Worm (Caenorhabditis elegans): ENCODE data around the gene hot-4.

The hot-4 gene

DNA sequence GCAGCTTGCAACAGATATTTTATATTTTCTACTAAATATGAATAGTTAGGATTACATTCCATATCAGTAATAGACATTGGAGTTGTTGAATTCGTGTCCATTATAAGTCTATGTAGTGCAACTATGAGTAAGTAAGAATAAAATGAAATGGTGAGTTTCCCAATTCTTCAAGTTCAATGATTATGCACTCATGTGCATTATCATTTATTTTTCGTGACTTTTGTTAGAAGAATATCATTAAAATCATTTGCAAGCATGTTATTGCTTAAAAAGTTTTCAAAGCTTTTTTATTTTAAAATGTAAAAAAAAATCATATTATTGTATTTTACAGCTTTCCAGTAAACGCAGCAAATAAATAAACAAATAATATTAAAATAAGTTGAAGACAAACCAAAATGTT is 39.5 kb downstream of the hot-4 start, which contains the start of gene srg-9:
srg-9 (minus strand) TSS at position 101 of the 400 bp plus-strand sequence.
- no peak for TF ChIP-seq let-526 (GFP tag; IDR thresholded peaks at IDR 0.05)
- TF ChIP-seq snpc-1.3 (tag; optimal IDR thresholded peaks at IDR 0.05; ENCODE audit: insufficient read depth), result no peak
- TF ChIP-seq ztf-22 (GFP tag; optimal IDR thresholded peaks at IDR 0.05), result no peak
- TF ChIP-seq let-607 (tag; optimal IDR thresholded peaks at IDR 0.05), result no peak
- TF ChIP-seq gei-17 (GFP tag; optimal IDR thresholded peaks at IDR 0.05), result no peak
- TF ChIP-seq lir-1 (GFP tag; conservative IDR thresholded peaks at IDR 0.05), result no peak

DNA sequence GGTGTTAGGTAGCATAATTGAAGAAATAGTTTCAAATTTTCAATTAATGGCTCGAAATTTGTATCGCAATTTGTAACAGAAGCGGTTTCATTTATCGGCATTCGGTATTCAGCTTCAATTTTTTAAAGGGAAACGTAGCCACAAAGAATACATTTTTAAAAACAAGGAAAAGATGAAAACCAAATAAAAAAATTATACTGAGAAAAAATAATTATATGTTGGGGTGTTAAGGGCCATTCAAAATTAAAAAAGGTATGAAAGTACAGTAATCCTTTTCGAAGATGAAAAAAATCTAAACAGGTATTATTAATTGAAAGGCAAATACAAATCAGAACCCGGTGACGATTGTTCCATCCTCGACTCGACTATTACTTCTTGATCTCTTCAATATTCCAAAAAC is 41.0 kb downstream of the hot-4 start, which contains the start of gene srg-1:
srg-1 (minus strand) TSS at position 101 of the 400 bp plus-strand sequence.
- TF ChIP-seq bed-2 (GFP tag; IDR thresholded peaks at IDR 0.05) (no peak), egl-18 (GFP tag; IDR thresholded peaks at IDR 0.05) (no peak), nhr-179 (tag; optimal IDR thresholded peaks at IDR 0.05) (no peak), Y67H2A.10 (GFP tag; conservative IDR thresholded peaks at IDR 0.05) (no peak), lin-26 (GFP tag; IDR thresholded peaks at IDR 0.05) (no peak), atf-7 (tag; optimal IDR thresholded peaks at IDR 0.05) (no peak)

DNA sequence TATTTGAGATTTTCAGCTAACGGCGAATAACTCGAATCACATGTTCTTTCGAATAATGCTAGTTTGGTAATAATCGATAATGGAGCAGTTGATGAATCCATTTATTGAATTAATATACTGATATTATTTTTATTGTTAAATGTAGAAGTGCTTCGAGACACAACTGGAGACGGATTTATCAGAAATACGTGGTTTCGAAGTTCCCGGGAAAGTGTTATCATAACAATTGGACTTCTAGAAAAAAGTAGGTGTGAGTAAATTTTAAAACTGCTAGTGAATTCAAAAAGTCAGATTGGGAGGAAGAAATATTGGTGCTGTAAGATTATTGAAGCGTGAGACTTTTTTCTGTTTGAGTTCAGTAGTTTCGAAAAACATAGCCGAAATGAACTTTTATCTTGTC is 42.9 kb downstream of the hot-4 start, which contains the start of gene srg-2:
srg-2 (minus strand) TSS at position 101 of the 400 bp plus-strand sequence.
- TF ChIP-seq F49E8.2 (tag; optimal IDR thresholded peaks at IDR 0.05; ENCODE audit: insufficient read depth) (no peak), F55B11.4 (tag; optimal IDR thresholded peaks at IDR 0.05; ENCODE audit: borderline replicate concordance, insufficient read depth) (no peak), mel-28 (tag; optimal IDR thresholded peaks at IDR 0.05; ENCODE audit: borderline replicate concordance) (no peak), Y53G8AR.9 (GFP tag; conservative IDR thresholded peaks at IDR 0.05) (no peak), gei-17 (GFP tag; optimal IDR thresholded peaks at IDR 0.05) (no peak), atf-7 (tag; optimal IDR thresholded peaks at IDR 0.05) (no peak), F10E7.11 (tag; optimal IDR thresholded peaks at IDR 0.05) (no peak), F57A8.1 (GFP tag; optimal IDR thresholded peaks at IDR 0.05) (no peak), aptf-3 (GFP tag; IDR thresholded peaks at IDR 0.05) (no peak), ztf-3 (GFP tag; optimal IDR thresholded peaks at IDR 0.05) (no peak), lin-54 (GFP tag; optimal IDR thresholded peaks at IDR 0.05) (no peak), egrh-3 (GFP tag; IDR thresholded peaks at IDR 0.05) (no peak), Y56A3A.18 (GFP tag; IDR thresholded peaks at IDR 0.05) (no peak), tlf-1 (GFP tag; optimal IDR thresholded peaks at IDR 0.05) (no peak), ceh-100 (GFP tag; IDR thresholded peaks at IDR 0.05) (no peak), xnd-1 (tag; optimal IDR thresholded peaks at IDR 0.05) (no peak), lin-35 (GFP tag; optimal IDR thresholded peaks at IDR 0.05) (no peak)

DNA sequence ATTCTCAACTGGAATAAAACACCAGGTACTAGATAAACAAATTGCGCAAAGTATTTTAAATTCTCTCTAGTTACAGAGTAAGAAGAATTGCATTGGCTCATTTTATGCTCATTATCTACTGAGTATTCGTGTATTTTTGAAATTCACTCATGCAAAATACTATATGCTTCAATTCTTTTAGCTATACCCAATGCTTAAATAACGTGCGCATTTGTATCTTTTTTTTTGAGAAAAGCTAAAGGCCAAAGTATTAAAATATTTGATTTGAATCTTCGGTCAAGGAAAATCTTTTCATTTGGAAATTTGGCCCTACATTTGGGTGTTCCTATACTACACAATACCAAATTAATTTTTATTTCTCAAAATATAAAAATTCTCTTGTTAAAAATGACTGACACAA is 44.8 kb downstream of the hot-4 start, which contains the start of gene srg-4:
srg-4 (minus strand) TSS at position 101 of the 400 bp plus-strand sequence.
- no peak for TF ChIP-seq athp-1 (tag; optimal IDR thresholded peaks at IDR 0.05)
- no peak for TF ChIP-seq F55B11.4 (tag; optimal IDR thresholded peaks at IDR 0.05; ENCODE audit: borderline replicate concordance, insufficient read depth)
- TF ChIP-seq ets-4 (GFP tag; optimal IDR thresholded peaks at IDR 0.05), result no peak
- TF ChIP-seq atf-7 (tag; optimal IDR thresholded peaks at IDR 0.05), result no peak
- TF ChIP-seq unc-130 (GFP tag; optimal IDR thresholded peaks at IDR 0.05), result no peak
- TF ChIP-seq sea-2 (GFP tag; IDR thresholded peaks at IDR 0.05), result no peak
- TF ChIP-seq mel-28 (tag; optimal IDR thresholded peaks at IDR 0.05; ENCODE audit: borderline replicate concordance), result no peak
- no peak for TF ChIP-seq die-1 (tag; optimal IDR thresholded peaks at IDR 0.05)
- TF ChIP-seq snpc-1.1 (tag; optimal IDR thresholded peaks at IDR 0.05; ENCODE audit: insufficient read depth), result no peak
- no peak for TF ChIP-seq ztf-18 (tag; optimal IDR thresholded peaks at IDR 0.05)
- TF ChIP-seq repo-1 (tag; optimal IDR thresholded peaks at IDR 0.05), result no peak
- no peak for TF ChIP-seq lin-54 (GFP tag; optimal IDR thresholded peaks at IDR 0.05)
- TF ChIP-seq F10E7.11 (tag; optimal IDR thresholded peaks at IDR 0.05), result no peak
- no peak for TF ChIP-seq nfya-1 (tag; optimal IDR thresholded peaks at IDR 0.05; ENCODE audit: borderline replicate concordance, insufficient read depth)
- TF ChIP-seq cebp-1 (GFP tag; IDR thresholded peaks at IDR 0.05), result no peak
- TF ChIP-seq cebp-1 (tag; optimal IDR thresholded peaks at IDR 0.05), result no peak

Measured in whole organism, young adult.